Fruit fly (Drosophila melanogaster): ENCODE data around the gene CG7872.

CG7872 gene

DNA sequence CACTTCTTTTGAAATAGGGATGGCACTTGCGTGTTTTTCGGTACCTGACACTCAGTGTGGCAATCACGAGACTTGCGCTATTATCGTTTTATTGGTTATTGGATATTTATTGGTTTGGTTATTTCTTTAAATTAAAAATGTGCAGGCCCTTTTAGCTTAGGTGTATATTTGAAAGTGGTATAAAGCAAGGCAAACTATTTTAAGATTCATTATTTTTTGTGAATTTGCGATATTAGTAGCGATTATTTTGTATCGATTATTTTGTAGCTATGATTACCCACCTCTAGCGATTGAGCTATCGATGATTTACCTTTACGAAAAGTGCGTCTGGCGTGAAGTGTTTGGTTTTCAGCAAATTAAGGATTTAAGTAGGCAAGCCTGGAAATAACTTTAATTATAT lies 4.8 kb downstream of the CG7872 start, which contains the start of the genes CG9215 and CG8097 (continued):
- TF ChIP-seq Xbp1 (GFP tag; optimal IDR thresholded peaks at IDR 0.05) = peak; percentile 39
- no peak for TF ChIP-seq insv (GFP tag; optimal IDR thresholded peaks at IDR 0.05)
- TF ChIP-seq otp (GFP tag; IDR thresholded peaks at IDR 0.05) = no peak
- TF ChIP-seq CG6791 (GFP tag; IDR thresholded peaks at IDR 0.05; ENCODE audit: partially characterized antibody) = peak; percentile 87
- no peak for TF ChIP-seq CG3163 (GFP tag; optimal IDR thresholded peaks at IDR 0.05)
- no peak for TF ChIP-seq Hmx (GFP tag; optimal IDR thresholded peaks at IDR 0.05)
- peak; percentile 8 for TF ChIP-seq CG8388 (GFP tag; optimal IDR thresholded peaks at IDR 0.05)
- peak; percentile 82 for TF ChIP-seq tna (GFP tag; IDR thresholded peaks at IDR 0.05; ENCODE audit: partially characterized antibody)
- TF ChIP-seq E2f1 (GFP tag; IDR thresholded peaks at IDR 0.05) = no peak
- no peak for TF ChIP-seq Dek (tag; optimal IDR thresholded peaks at IDR 0.05)
- no peak for TF ChIP-seq ranshi (GFP tag; IDR thresholded peaks at IDR 0.05)
- no peak for TF ChIP-seq D19B (GFP tag; optimal IDR thresholded peaks at IDR 0.05)
- peak; percentile 37 for TF ChIP-seq pho (GFP tag; optimal IDR thresholded peaks at IDR 0.05)
- TF ChIP-seq CG13894 (tag; optimal IDR thresholded peaks at IDR 0.05) = no peak
- no peak for TF ChIP-seq Asciz (GFP tag; optimal IDR thresholded peaks at IDR 0.05)
- TF ChIP-seq her (GFP tag; optimal IDR thresholded peaks at IDR 0.05) = no peak
- peak; percentile 98 for TF ChIP-seq Scr (GFP tag; IDR thresholded peaks at IDR 0.05; ENCODE audit: partially characterized antibody)
- peak; percentile 95 for TF ChIP-seq CG34224 (GFP tag; IDR thresholded peaks at IDR 0.05; ENCODE audit: partially characterized antibody)
- no peak for TF ChIP-seq Gug (GFP tag; IDR thresholded peaks at IDR 0.05)
- TF ChIP-seq CG16779 (GFP tag; IDR thresholded peaks at IDR 0.05) = no peak
- peak; percentile 63 for TF ChIP-seq CoRest (tag; optimal IDR thresholded peaks at IDR 0.05)
- peak; percentile 18 for TF ChIP-seq az2 (GFP tag; optimal IDR thresholded peaks at IDR 0.05)
- TF ChIP-seq CG3995 (GFP tag; optimal IDR thresholded peaks at IDR 0.05) = peak; percentile 81
- TF ChIP-seq lov (optimal IDR thresholded peaks at IDR 0.05) = no peak
- no peak for TF ChIP-seq lov (GFP tag; IDR thresholded peaks at IDR 0.05)
- peak; percentile 39 for TF ChIP-seq Bteb2 (GFP tag; optimal IDR thresholded peaks at IDR 0.05)
- TF ChIP-seq CG1529 (GFP tag; optimal IDR thresholded peaks at IDR 0.05) = no peak
- no peak for TF ChIP-seq CG11085 (GFP tag; IDR thresholded peaks at IDR 0.05)
- no peak for TF ChIP-seq CG7987 (GFP tag; optimal IDR thresholded peaks at IDR 0.05)
- TF ChIP-seq CG7839 (tag; optimal IDR thresholded peaks at IDR 0.05) = no peak
- TF ChIP-seq CG10366 (GFP tag; IDR thresholded peaks at IDR 0.05) = no peak
- TF ChIP-seq ase (GFP tag; IDR thresholded peaks at IDR 0.05) = no peak
- peak; percentile 61 for TF ChIP-seq CG15514 (GFP tag; optimal IDR thresholded peaks at IDR 0.05)
- TF ChIP-seq tio (GFP tag; optimal IDR thresholded peaks at IDR 0.05) = no peak
- peak; percentile 54 for TF ChIP-seq CG30403 (GFP tag; optimal IDR thresholded peaks at IDR 0.05)
- peak; percentile 21 for TF ChIP-seq CG15601 (tag; optimal IDR thresholded peaks at IDR 0.05)
- peak; percentile 84 for TF ChIP-seq row (GFP tag; IDR thresholded peaks at IDR 0.05)
- TF ChIP-seq shn (GFP tag; optimal IDR thresholded peaks at IDR 0.05) = peak; percentile 47
- no peak for TF ChIP-seq Jarid2 (GFP tag; optimal IDR thresholded peaks at IDR 0.05)
- TF ChIP-seq nmo (GFP tag; optimal IDR thresholded peaks at IDR 0.05) = peak; percentile 61
- TF ChIP-seq dmrt11E (tag; optimal IDR thresholded peaks at IDR 0.05) = peak; percentile 22
- TF ChIP-seq ato (GFP tag; IDR thresholded peaks at IDR 0.05; ENCODE audit: partially characterized antibody) = peak; percentile 70
- TF ChIP-seq stc (GFP tag; IDR thresholded peaks at IDR 0.05) = no peak
- TF ChIP-seq CG2678 (tag; optimal IDR thresholded peaks at IDR 0.05) = no peak
- peak; percentile 50 for TF ChIP-seq CG13424 (tag; optimal IDR thresholded peaks at IDR 0.05)
- TF ChIP-seq wek (GFP tag; optimal IDR thresholded peaks at IDR 0.05) = no peak
- no peak for TF ChIP-seq corto (GFP tag; optimal IDR thresholded peaks at IDR 0.05)
- TF ChIP-seq CG13123 (GFP tag; optimal IDR thresholded peaks at IDR 0.05) = no peak
- TF ChIP-seq HLH54F (GFP tag; optimal IDR thresholded peaks at IDR 0.05) = peak; percentile 59
- peak; percentile 53; the same call in 1 of the 2 replicates for TF ChIP-seq slbo (GFP tag; IDR thresholded peaks at IDR 0.05)
- TF ChIP-seq jing (GFP tag; optimal IDR thresholded peaks at IDR 0.05) = no peak

Data from whole organism, embryonic.